Fruit fly (Drosophila melanogaster) whole organism, adult: Measurements from ENCODE around the gene Hers.

ENCODE experiments used
- CG11617 ChIP-seq: fragments of 200-800 bp; sonication (Bioruptor generic); optimal IDR thresholded peaks from 2 replicates; lab custom pipeline; 2017; ENCODE audit warnings: mild to moderate bottlenecking, missing biosample characterization, missing genetic modification reagents, missing genetic modification characterization
- CG12768 ChIP-seq: fragments of 200-800 bp; sonication (Bioruptor generic); optimal IDR thresholded peaks from 2 replicates; lab custom pipeline; 2017; ENCODE audit warnings: missing biosample characterization, missing genetic modification characterization, mild to moderate bottlenecking, moderate library complexity, missing genetic modification reagents
- CG14711 ChIP-seq: fragments of 200-800 bp; sonication (Bioruptor generic); optimal IDR thresholded peaks from 2 replicates; lab custom pipeline; 2018; ENCODE audit warnings: missing biosample characterization, mild to moderate bottlenecking, missing genetic modification characterization, moderate library complexity
- CG1620 ChIP-seq: fragments of 200-800 bp; sonication (Bioruptor generic); optimal IDR thresholded peaks from 2 replicates; lab custom pipeline; 2016; ENCODE audit warnings: missing biosample characterization, missing genetic modification characterization
- CG33017 ChIP-seq: fragments of 200-800 bp; sonication (Bioruptor generic); optimal IDR thresholded peaks from 2 replicates; lab custom pipeline; 2018; ENCODE audit warnings: missing biosample characterization, mild to moderate bottlenecking, missing genetic modification characterization, moderate library complexity
- CG5204 ChIP-seq: fragments of 200-800 bp; sonication (Bioruptor generic); optimal IDR thresholded peaks from 2 replicates; lab custom pipeline; 2016; ENCODE audit warnings: missing biosample characterization, missing genetic modification characterization
- CG7045 ChIP-seq: fragments of 200-800 bp; sonication (Bioruptor generic); optimal IDR thresholded peaks from 2 replicates; lab custom pipeline; 2017; ENCODE audit warnings: missing biosample characterization, mild to moderate bottlenecking, missing genetic modification characterization
- CG7101 ChIP-seq: fragments of 200-800 bp; sonication (Bioruptor generic); optimal IDR thresholded peaks from 2 replicates; lab custom pipeline; 2018; ENCODE audit warnings: missing biosample characterization, mild to moderate bottlenecking, missing genetic modification characterization, moderate library complexity
- Clk ChIP-seq: fragments of 200-800 bp; sonication (Bioruptor generic); optimal IDR thresholded peaks from 2 replicates; lab custom pipeline; 2017; ENCODE audit warnings: missing biosample characterization, missing genetic modification characterization
- Crg-1 ChIP-seq: fragments of 200-800 bp; sonication (Bioruptor generic); optimal IDR thresholded peaks from 2 replicates; lab custom pipeline; 2016; ENCODE audit warnings: missing biosample characterization, missing genetic modification characterization
- Hr96 ChIP-seq: fragments of 200-800 bp; sonication (Bioruptor generic); optimal IDR thresholded peaks from 2 replicates; lab custom pipeline; 2016; ENCODE audit warnings: missing biosample characterization, missing genetic modification characterization
- bab1 ChIP-seq: fragments of 200-800 bp; sonication (Bioruptor generic); optimal IDR thresholded peaks from 3 replicates; lab custom pipeline; 2019; ENCODE audit warnings: missing biosample characterization, mild to moderate bottlenecking, missing genetic modification characterization, moderate library complexity
- cic ChIP-seq: fragments of 200-800 bp; sonication (Bioruptor generic); optimal IDR thresholded peaks from 2 replicates; lab custom pipeline; 2017; ENCODE audit warnings: missing biosample characterization, mild to moderate bottlenecking, missing genetic modification characterization, moderate library complexity
- cnc ChIP-seq, 2 experiments: fragments of >200 bp; optimal IDR thresholded peaks; 2 replicates each; lab custom pipeline; 2017
- kay ChIP-seq: fragments of 200-800 bp; sonication (Bioruptor generic); peaks from one replicate; lab custom pipeline; 2016; ENCODE audit warnings: missing biosample characterization, missing genetic modification characterization, borderline replicate concordance
- ovo ChIP-seq: fragments of 200-800 bp; sonication (Bioruptor generic); optimal IDR thresholded peaks from 2 replicates; lab custom pipeline; 2016; ENCODE audit warnings: missing biosample characterization, missing genetic modification characterization
- pad ChIP-seq: fragments of 200-800 bp; sonication (Bioruptor generic); optimal IDR thresholded peaks from 3 replicates; lab custom pipeline; 2017; ENCODE audit warnings: missing biosample characterization, missing genetic modification characterization, mild to moderate bottlenecking, moderate library complexity, missing genetic modification reagents
- tj ChIP-seq: fragments of 200-800 bp; sonication (Bioruptor generic); optimal IDR thresholded peaks from 3 replicates; lab custom pipeline; 2017; ENCODE audit warnings: missing biosample characterization, mild to moderate bottlenecking, missing genetic modification characterization, moderate library complexity
- toe ChIP-seq: fragments of 200-800 bp; sonication (Bioruptor generic); optimal IDR thresholded peaks from 2 replicates; lab custom pipeline; 2016; ENCODE audit warnings: missing biosample characterization, missing genetic modification characterization

Hers gene

DNA sequence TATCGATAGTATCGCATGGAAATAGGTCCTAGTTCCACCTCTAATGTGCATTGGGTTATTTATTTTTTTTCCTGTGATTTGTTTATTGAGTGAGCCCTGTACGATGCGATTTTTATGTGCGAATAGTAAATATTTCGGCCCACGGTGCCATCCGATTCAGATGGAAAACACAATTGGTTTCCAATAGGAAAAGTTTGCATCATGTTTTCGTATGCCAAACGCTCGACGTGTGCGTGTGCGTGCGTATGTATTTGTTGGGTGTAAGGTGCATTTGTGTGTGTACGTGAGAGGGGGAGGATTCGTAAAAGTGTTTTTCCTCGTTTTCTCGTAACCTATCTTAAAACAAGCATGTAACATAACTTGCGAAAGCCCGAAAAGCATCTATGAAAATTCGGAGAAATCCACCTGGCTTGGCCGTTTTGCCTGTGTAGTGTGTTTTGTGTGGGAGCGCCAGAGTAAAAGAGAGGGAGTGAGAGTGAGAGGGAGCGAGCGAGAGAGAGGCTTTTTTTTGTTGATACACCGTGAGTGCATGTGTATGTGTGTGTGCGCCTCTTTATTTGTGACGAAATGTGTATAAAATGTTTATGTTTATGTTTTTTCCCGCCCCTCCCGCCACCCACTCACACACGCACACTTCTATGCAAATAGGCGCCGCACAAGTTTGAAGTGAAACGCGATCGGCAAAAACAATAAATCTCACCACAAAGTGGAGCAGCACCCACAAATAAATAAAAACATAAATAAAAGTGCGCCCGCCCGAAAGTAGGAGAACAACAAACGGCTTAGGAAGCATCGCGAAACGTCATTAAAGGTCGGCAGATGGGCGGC lies at the start of gene Hers:
Hers (plus strand) TSS at position 2 of the 828 bp plus-strand sequence.
- TF ChIP-seq CG7045 (no peak), tj (GFP tag; lab: Kevin White, UChicago) (peak; percentile 28)

DNA sequence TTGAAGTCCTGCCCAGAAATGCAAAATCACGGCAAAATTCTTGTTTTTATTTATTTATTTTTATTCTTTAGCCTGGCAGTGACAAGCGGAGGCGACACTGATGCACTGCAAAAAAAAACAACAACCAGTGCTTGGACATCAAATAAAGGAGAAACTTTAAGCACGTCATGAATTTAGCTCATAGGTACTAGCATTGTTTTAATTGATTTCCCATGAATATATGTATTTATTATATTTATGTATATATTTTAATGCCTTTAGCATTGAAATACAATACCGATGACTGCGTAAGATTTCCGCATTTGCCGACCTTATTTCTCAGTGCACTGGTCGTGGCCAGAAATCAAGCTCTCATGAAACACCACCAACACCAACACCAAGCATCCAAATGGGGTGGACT lies 47.3 kb upstream of the Hers start:
- TF ChIP-seq CG7045 (no peak), CG7101 (tag; lab: Kevin White, UChicago) (no peak), CG1620 (GFP tag; lab: Kevin White, UChicago) (no peak), ovo (no peak), CG12768 (GFP tag; lab: Kevin White, UChicago) (no peak), cic (no peak), pad (GFP tag; lab: Kevin White, UChicago) (no peak), kay (GFP tag; lab: Kevin White, UChicago) (no peak), Hr96 (GFP tag; lab: Kevin White, UChicago) (no peak), Crg-1 (no peak), tj (GFP tag; lab: Kevin White, UChicago) (no peak), cnc (optimal IDR thresholded peaks at IDR 0.05; lab: Kevin White, UChicago) (no peak), CG5204 (GFP tag; lab: Kevin White, UChicago) (no peak), CG11617 (GFP tag; lab: Kevin White, UChicago) (no peak), Clk (GFP tag; lab: Kevin White, UChicago) (no peak)

DNA sequence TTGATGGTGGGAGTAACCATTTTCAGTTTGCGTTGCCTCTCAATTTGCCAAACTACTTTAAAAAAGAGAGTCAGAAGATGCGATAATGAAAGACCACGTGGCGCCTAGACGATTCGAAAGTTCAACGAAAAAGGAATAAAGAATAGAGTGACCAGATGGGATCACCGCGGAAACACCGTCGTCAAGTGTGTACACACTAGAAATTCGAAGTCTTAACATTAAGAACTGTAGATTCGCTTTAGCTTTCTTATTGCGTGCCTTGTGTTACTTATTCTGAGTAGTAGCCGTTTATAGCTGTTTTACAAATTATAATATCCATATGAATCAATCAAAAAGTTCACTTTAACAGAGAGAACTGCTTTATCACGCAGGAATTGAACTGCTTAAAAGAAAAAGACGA lies 42.0 kb upstream of the Hers start, which contains the start of gene SkpE:
SkpE (minus strand) TSS at position 101 of the 400 bp plus-strand sequence.
- TF ChIP-seq cic, result no peak
- TF ChIP-seq ovo, result no peak
- no peak for TF ChIP-seq CG33017 (tag; lab: Kevin White, UChicago)
- no peak for TF ChIP-seq CG1620 (GFP tag; lab: Kevin White, UChicago)
- no peak for TF ChIP-seq toe (GFP tag; lab: Kevin White, UChicago)
- TF ChIP-seq CG12768 (GFP tag; lab: Kevin White, UChicago), result no peak
- TF ChIP-seq CG11617 (GFP tag; lab: Kevin White, UChicago), result no peak
- TF ChIP-seq CG7045, result no peak
- TF ChIP-seq kay (GFP tag; lab: Kevin White, UChicago), result no peak
- no peak for TF ChIP-seq bab1 (GFP tag; lab: Kevin White, UChicago)
- no peak for TF ChIP-seq tj (GFP tag; lab: Kevin White, UChicago)
- no peak for TF ChIP-seq Crg-1
- no peak for TF ChIP-seq Clk (GFP tag; lab: Kevin White, UChicago)
- no peak for TF ChIP-seq Hr96 (GFP tag; lab: Kevin White, UChicago)

DNA sequence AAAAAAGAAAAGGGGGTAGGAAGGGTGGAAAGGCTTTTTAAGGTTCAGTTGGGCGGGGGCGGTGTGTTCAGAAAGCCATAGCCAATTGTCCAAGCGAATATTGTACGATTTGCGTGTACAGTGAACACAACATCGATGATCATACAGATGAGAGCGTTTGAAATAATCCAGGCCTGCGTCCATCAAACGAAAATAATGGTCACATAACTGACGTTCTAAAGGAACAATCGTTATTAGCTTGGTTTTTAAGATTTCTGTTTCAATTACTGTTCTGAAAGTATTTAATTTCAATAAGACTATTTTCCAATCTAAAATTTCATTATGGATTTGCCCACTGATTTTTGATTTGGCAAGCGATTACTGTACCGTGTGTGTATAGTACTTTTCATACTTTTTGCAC lies 40.8 kb upstream of the Hers start:
- TF ChIP-seq CG33017 (tag; lab: Kevin White, UChicago), result no peak
- TF ChIP-seq CG14711, result no peak
- no peak for TF ChIP-seq pad (GFP tag; lab: Kevin White, UChicago)
- TF ChIP-seq Hr96 (GFP tag; lab: Kevin White, UChicago), result no peak
- TF ChIP-seq CG11617 (GFP tag; lab: Kevin White, UChicago), result no peak

DNA sequence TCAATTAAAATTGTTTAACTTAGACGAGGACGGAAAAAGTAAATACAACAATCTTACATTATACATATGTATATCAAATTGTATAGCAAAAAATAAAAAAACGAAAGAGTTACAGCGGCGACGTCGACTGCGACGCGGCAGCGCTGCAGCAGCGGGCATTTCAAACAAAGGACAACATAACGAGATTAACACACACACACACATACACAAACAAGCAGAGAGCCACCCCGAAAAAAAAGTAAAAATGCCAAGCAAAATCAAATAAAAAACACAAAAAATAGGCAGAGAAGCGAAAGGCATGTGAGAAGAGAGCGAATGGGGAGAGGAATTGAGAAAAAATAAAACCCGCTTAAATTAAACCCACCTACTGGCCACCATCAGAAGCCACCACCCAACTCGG lies 38.2 kb upstream of the Hers start:
- TF ChIP-seq CG11617 (GFP tag; lab: Kevin White, UChicago), result no peak
- no peak for TF ChIP-seq CG33017 (tag; lab: Kevin White, UChicago)
- no peak for TF ChIP-seq bab1 (GFP tag; lab: Kevin White, UChicago)
- TF ChIP-seq CG14711, result no peak
- TF ChIP-seq CG1620 (GFP tag; lab: Kevin White, UChicago), result no peak
- TF ChIP-seq CG7045, result no peak

DNA sequence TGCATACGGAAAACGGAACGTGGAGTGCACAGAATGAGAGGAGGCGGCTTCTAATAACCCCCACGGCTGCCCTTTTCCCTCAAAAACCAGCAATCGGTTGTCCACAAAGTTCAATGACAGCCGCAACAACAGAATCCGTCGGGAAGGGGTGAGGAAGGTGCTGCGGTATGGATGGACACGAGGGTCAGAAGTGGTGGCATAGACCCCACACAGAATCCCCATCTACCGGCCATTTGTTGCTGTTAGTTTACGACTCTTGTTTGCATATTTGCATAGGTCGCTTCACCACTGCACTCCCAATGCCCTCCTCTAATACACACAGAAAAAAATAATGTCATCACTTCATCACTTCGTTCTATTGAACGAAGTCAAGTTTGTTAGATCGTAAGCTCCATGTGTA lies 26.9 kb upstream of the Hers start:
- TF ChIP-seq CG7101 (tag; lab: Kevin White, UChicago) (no peak), CG33017 (tag; lab: Kevin White, UChicago) (no peak), CG1620 (GFP tag; lab: Kevin White, UChicago) (no peak), Crg-1 (no peak), toe (GFP tag; lab: Kevin White, UChicago) (no peak), pad (GFP tag; lab: Kevin White, UChicago) (no peak), Clk (GFP tag; lab: Kevin White, UChicago) (no peak)

DNA sequence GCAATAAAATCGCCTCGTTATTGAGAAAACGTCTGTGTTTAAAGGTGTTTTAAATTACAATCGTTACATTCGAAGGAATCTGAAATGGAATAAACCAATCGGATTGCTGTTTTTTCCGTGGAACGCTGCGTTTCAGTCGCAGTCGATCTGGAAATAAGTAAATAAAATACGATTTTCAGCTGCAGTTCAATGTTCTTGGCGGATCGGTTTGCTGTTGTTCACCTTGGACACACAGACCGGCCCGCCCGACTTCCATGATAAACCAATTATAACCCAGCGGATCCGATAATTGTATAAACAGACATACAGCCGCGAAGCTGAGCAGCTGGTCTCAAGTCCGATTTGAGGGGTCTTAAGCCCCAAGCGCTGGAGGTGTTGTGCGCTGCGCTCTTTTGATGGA lies 25.6 kb upstream of the Hers start:
- TF ChIP-seq pad (GFP tag; lab: Kevin White, UChicago) (no peak), Crg-1 (no peak), bab1 (GFP tag; lab: Kevin White, UChicago) (no peak), Hr96 (GFP tag; lab: Kevin White, UChicago) (no peak), kay (GFP tag; lab: Kevin White, UChicago) (no peak), Clk (GFP tag; lab: Kevin White, UChicago) (no peak), CG7045 (no peak), CG5204 (GFP tag; lab: Kevin White, UChicago) (no peak), toe (GFP tag; lab: Kevin White, UChicago) (no peak), ovo (no peak), tj (GFP tag; lab: Kevin White, UChicago) (no peak)
